Worm (Caenorhabditis elegans): ENCODE measurements around the gene nhr-273.

DNA sequence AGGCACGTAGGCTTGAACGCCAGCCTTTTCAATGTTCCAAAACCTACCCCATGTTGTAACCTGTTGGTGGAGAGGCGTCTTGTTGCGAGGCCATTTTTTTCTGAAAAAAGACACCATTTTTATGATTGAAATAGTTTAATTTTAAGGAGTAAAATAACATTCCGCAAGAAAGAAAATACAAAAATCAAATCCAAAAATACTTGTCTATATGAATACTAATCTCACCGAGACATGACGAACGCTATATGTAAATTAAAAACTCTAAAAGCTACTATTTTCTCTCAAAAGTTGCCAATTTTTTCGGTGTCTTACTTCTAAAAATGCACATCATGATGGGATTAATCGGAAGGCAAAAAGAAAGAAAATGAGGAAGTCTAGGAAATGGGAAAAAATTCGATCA, 46.9 kb downstream of the nhr-273 start, which contains the start of gene T05C1.2:
- no peak for TF ChIP-seq nhr-28 (tag; optimal IDR thresholded peaks at IDR 0.05)
- TF ChIP-seq ceh-62 (tag; optimal IDR thresholded peaks at IDR 0.05) = no peak
- no peak for TF ChIP-seq R02D3.7 (tag; optimal IDR thresholded peaks at IDR 0.05)
- no peak for TF ChIP-seq lin-13 (GFP tag; optimal IDR thresholded peaks at IDR 0.05)
- no peak for TF ChIP-seq egl-27 (tag; optimal IDR thresholded peaks at IDR 0.05)
- no peak for TF ChIP-seq zip-2 (tag; optimal IDR thresholded peaks at IDR 0.05)
- no peak for TF ChIP-seq T20F7.1 (GFP tag; optimal IDR thresholded peaks at IDR 0.05)
- no peak for TF ChIP-seq ceh-82 (tag; optimal IDR thresholded peaks at IDR 0.05)
- no peak for TF ChIP-seq nhr-42 (GFP tag; IDR thresholded peaks at IDR 0.05)
- no peak for TF ChIP-seq lin-38 (GFP tag; IDR thresholded peaks at IDR 0.05)
- no peak for TF ChIP-seq nhr-237 (tag; optimal IDR thresholded peaks at IDR 0.05)
- TF ChIP-seq mes-2 (tag; optimal IDR thresholded peaks at IDR 0.05; ENCODE audit: poor library complexity, severe bottlenecking) = no peak
- no peak for TF ChIP-seq nhr-41 (GFP tag; IDR thresholded peaks at IDR 0.05)
- TF ChIP-seq duxl-1 (tag; optimal IDR thresholded peaks at IDR 0.05; ENCODE audit: poor library complexity) = no peak
